Worm (Caenorhabditis elegans) whole organism, late embryonic: ENCODE data around the gene trp-1.

Experiments
- C08G9.2 ChIP-seq: sonication (generic microtip); optimal IDR thresholded peaks from 2 replicates; lab custom pipeline; 2016; ENCODE audit warnings: mild to moderate bottlenecking, missing genetic modification characterization, moderate library complexity, missing compliant biosample characterization
- ama-1 ChIP-seq: fragments of 150-350 bp; optimal IDR thresholded peaks from 2 replicates; lab custom pipeline; 2014
- ceh-14 ChIP-seq: sonication (generic microtip); optimal IDR thresholded peaks from 2 replicates; lab custom pipeline; 2016; ENCODE audit warnings: missing genotype, missing genetic modification characterization, missing compliant biosample characterization
- ceh-24 ChIP-seq: sonication (generic microtip); optimal IDR thresholded peaks from 2 replicates; lab custom pipeline; 2016; ENCODE audit warnings: mild to moderate bottlenecking, missing genetic modification characterization, missing compliant biosample characterization
- ceh-6 ChIP-seq: fragments of 200-800 bp; sonication (Bioruptor generic); optimal IDR thresholded peaks from 2 replicates; lab custom pipeline; 2018; ENCODE audit warnings: mild to moderate bottlenecking, missing genetic modification characterization, missing compliant biosample characterization
- elt-4 ChIP-seq: sonication (generic microtip); optimal IDR thresholded peaks from 2 replicates; lab custom pipeline; 2016; ENCODE audit warnings: missing genetic modification characterization, missing compliant biosample characterization
- gmeb-2 ChIP-seq: sonication (generic microtip); optimal IDR thresholded peaks from 2 replicates; lab custom pipeline; 2016; ENCODE audit warnings: missing genetic modification characterization, inconsistent platforms, missing compliant biosample characterization
- madf-2 ChIP-seq: sonication (generic microtip); optimal IDR thresholded peaks from 2 replicates; lab custom pipeline; 2017; ENCODE audit warnings: missing genetic modification characterization, missing compliant biosample characterization
- mec-3 ChIP-seq: sonication (generic microtip); optimal IDR thresholded peaks from 2 replicates; lab custom pipeline; 2016; ENCODE audit warnings: borderline replicate concordance, missing genetic modification characterization, missing compliant biosample characterization
- pax-1 ChIP-seq: fragments of 150-350 bp; optimal IDR thresholded peaks from 2 replicates; lab custom pipeline; 2014; ENCODE audit warnings: missing biosample characterization, missing genetic modification characterization
- pha-4 ChIP-seq: fragments of 150-350 bp; optimal IDR thresholded peaks from 2 replicates; lab custom pipeline; 2018; ENCODE audit warnings: missing biosample characterization, missing genetic modification reagents, missing genetic modification characterization
- pros-1 ChIP-seq: fragments of 150-350 bp; optimal IDR thresholded peaks from 2 replicates; lab custom pipeline; 2014; ENCODE audit warnings: missing biosample characterization, missing genetic modification reagents, missing genetic modification characterization
- ref-2 ChIP-seq: sonication (generic microtip); optimal IDR thresholded peaks from 2 replicates; lab custom pipeline; 2016; ENCODE audit warnings: missing genetic modification characterization, missing compliant biosample characterization
- unc-3 ChIP-seq, 2 experiments: fragments of 200-800 bp in 1 of 2; sonication (Bioruptor generic) in 1 of 2; sonication (generic microtip) in 1 of 2; conservative IDR thresholded peaks in 1 of 2; optimal IDR thresholded peaks in 1 of 2; 2 replicates each; pipeline versions ENCODE4 v1.3.6 to Lab custom; 2016 to 2022; ENCODE audit warnings: missing compliant biosample characterization in 2 of 2, missing genetic modification characterization in 2 of 2, missing genetic modification reagents in 1 of 2

The trp-1 gene

DNA sequence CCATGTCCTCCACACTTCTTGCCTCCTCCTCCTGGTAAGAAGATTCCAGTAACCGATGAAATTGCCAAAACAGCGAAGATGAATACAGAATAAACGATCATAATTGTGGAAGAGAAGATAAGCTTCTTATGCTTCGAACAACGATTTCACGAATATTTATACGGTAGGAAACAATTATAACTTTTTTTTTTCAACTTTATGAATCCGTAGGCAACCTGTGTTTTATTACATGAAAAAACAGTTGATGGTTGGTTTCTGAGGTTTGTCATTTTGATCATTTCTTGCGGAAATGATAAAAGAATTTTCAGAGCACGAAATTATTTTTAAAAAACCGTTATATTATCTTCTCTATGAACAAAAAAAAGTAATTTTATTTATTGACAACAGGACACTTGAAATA lies 56.0 kb downstream of the trp-1 start, which contains the start of gene fipr-16:
Gene fipr-16, minus strand, starts transcription at position 101 of the 400 bp plus-strand sequence.
- no peak for TF ChIP-seq ceh-14
- no peak for TF ChIP-seq C08G9.2 (tag; lab: Kevin White, UChicago)
- no peak for TF ChIP-seq gmeb-2 (tag; lab: Kevin White, UChicago)
- no peak for TF ChIP-seq ama-1 (lab: Kevin White, UChicago)
- no peak for TF ChIP-seq ref-2 (tag; lab: Kevin White, UChicago)
- no peak for TF ChIP-seq mec-3 (tag; lab: Kevin White, UChicago)
- TF ChIP-seq ceh-24 (tag; lab: Kevin White, UChicago): no peak
- no peak for TF ChIP-seq unc-3 (GFP tag; conservative IDR thresholded peaks at IDR 0.05; lab: Robert Waterston, UW)
- TF ChIP-seq unc-3 (tag; optimal IDR thresholded peaks at IDR 0.05; lab: Kevin White, UChicago): no peak
- TF ChIP-seq pax-1 (tag; lab: Kevin White, UChicago): no peak
- TF ChIP-seq madf-2 (tag; lab: Kevin White, UChicago): no peak
- TF ChIP-seq pros-1 (tag; lab: Kevin White, UChicago): no peak
- TF ChIP-seq elt-4 (tag; lab: Kevin White, UChicago): no peak
- no peak for TF ChIP-seq ceh-6 (GFP tag; lab: Kevin White, UChicago)
- TF ChIP-seq pha-4 (tag; lab: Kevin White, UChicago): no peak
